Worm (Caenorhabditis elegans) whole organism, L1 larva: ENCODE results near the gene F48C5.2.
A peak's percentile ranks its signal among the peaks of the same experiment; 100 is the strongest.

Source experiments
- blmp-1 ChIP-seq: fragments of 150-350 bp; optimal IDR thresholded peaks from 2 replicates; lab custom pipeline; 2014; ENCODE audit warnings: missing biosample characterization, missing genetic modification characterization
- elt-2 ChIP-seq: sonication (generic microtip); optimal IDR thresholded peaks from 2 replicates; lab custom pipeline; 2016; ENCODE audit warnings: missing genetic modification characterization, mild to moderate bottlenecking, inconsistent platforms, missing compliant biosample characterization, missing genetic modification reagents
- snu-23 ChIP-seq: sonication (generic microtip); optimal IDR thresholded peaks from 2 replicates; lab custom pipeline; 2016; ENCODE audit warnings: missing genetic modification characterization, missing compliant biosample characterization

DNA sequence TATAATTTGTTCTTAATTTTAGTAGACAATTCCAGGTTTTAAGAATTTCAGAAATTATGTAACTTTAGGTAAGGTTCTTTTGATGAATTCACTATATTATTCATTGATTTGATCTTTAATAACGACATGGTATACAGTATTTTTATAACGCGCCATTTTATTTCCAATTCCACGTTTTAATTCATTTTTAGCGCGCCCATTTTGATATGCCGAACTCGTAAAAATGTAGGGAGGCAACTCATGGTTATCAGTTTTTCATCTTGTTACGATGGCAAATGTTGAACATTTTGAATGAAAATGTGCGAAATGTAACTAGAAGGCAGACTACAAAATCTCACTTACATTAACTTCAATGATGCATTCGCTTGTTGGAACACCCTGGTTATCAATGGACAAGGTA, 44.7 kb upstream of the F48C5.2 start:
- TF ChIP-seq elt-2 (tag; lab: Kevin White, UChicago) = peak; percentile 23
- TF ChIP-seq blmp-1 (tag; lab: Kevin White, UChicago) = no peak
- no peak for TF ChIP-seq snu-23 (GFP tag; lab: Kevin White, UChicago)
